Worm (Caenorhabditis elegans) whole organism, mixed stage, embryonic: Measurements from ENCODE around the gene srd-5.
A peak's percentile ranks its signal among the peaks of the same experiment; 100 is the strongest.

Source experiments
- M03D4.4 ChIP-seq: sonication (generic microtip); optimal IDR thresholded peaks from 2 replicates; lab custom pipeline; 2017; ENCODE audit warnings: mild to moderate bottlenecking, missing genetic modification characterization, missing compliant biosample characterization
- bed-3 ChIP-seq: fragments of 200-800 bp; sonication (Bioruptor generic); optimal IDR thresholded peaks from 3 replicates; lab custom pipeline; 2018; ENCODE audit warnings: mild to moderate bottlenecking, missing genetic modification characterization, moderate library complexity, missing compliant biosample characterization
- blmp-1 ChIP-seq: fragments of 150-350 bp; optimal IDR thresholded peaks from 2 replicates; lab custom pipeline; 2014; ENCODE audit warnings: missing biosample characterization, missing genetic modification characterization
- ceh-39 ChIP-seq: fragments of 150-350 bp; optimal IDR thresholded peaks from 2 replicates; lab custom pipeline; 2014; ENCODE audit warnings: missing biosample characterization, missing genetic modification characterization
- ceh-43 ChIP-seq: fragments of 200-800 bp; sonication (Bioruptor generic); optimal IDR thresholded peaks from 2 replicates; lab custom pipeline; 2018; ENCODE audit warnings: mild to moderate bottlenecking, missing genetic modification characterization, moderate library complexity, missing compliant biosample characterization
- ceh-83 ChIP-seq: fragments of 200-800 bp; sonication (Bioruptor generic); optimal IDR thresholded peaks from 2 replicates; lab custom pipeline; 2018; ENCODE audit warnings: mild to moderate bottlenecking, missing genetic modification characterization, missing compliant biosample characterization
- ces-1 ChIP-seq: fragments of 150-350 bp; optimal IDR thresholded peaks from 2 replicates; lab custom pipeline; 2014; ENCODE audit warnings: missing biosample characterization, missing genetic modification reagents, missing genetic modification characterization
- cnd-1 ChIP-seq: fragments of 200-800 bp; sonication (Bioruptor generic); optimal IDR thresholded peaks from 2 replicates; lab custom pipeline; 2018; ENCODE audit warnings: mild to moderate bottlenecking, missing genetic modification characterization, missing compliant biosample characterization
- drap-1 ChIP-seq: fragments of 200-800 bp; sonication (Bioruptor generic); optimal IDR thresholded peaks from 3 replicates; lab custom pipeline; 2018; ENCODE audit warnings: mild to moderate bottlenecking, missing genetic modification characterization, missing compliant biosample characterization
- elt-1 ChIP-seq: sonication (generic microtip); optimal IDR thresholded peaks from 2 replicates; lab custom pipeline; 2017; ENCODE audit warnings: missing genetic modification characterization, mild to moderate bottlenecking, missing compliant biosample characterization, antibody characterized with exemption, moderate library complexity, borderline replicate concordance; ENCODE audit not compliant: insufficient read depth
- elt-3 ChIP-seq: fragments of 150-350 bp; optimal IDR thresholded peaks from 2 replicates; lab custom pipeline; 2014; ENCODE audit warnings: missing biosample characterization, missing genetic modification characterization
- flh-1 ChIP-seq: fragments of 200-800 bp; sonication (Bioruptor generic); optimal IDR thresholded peaks from 2 replicates; lab custom pipeline; 2018; ENCODE audit warnings: mild to moderate bottlenecking, missing genetic modification characterization, moderate library complexity, missing compliant biosample characterization
- ham-2 ChIP-seq: fragments of 200-800 bp; sonication (Bioruptor generic); optimal IDR thresholded peaks from 2 replicates; lab custom pipeline; 2018; ENCODE audit warnings: mild to moderate bottlenecking, missing genetic modification characterization, missing compliant biosample characterization
- hlh-1 ChIP-seq: fragments of 150-350 bp; optimal IDR thresholded peaks from 2 replicates; lab custom pipeline; 2014; ENCODE audit warnings: missing biosample characterization, missing genetic modification reagents, missing genetic modification characterization
- lin-13 ChIP-seq: fragments of 150-350 bp; optimal IDR thresholded peaks from 2 replicates; lab custom pipeline; 2014; ENCODE audit warnings: missing biosample characterization, missing genetic modification characterization
- lsy-2 ChIP-seq: fragments of 150-350 bp; optimal IDR thresholded peaks from 2 replicates; lab custom pipeline; 2014; ENCODE audit warnings: missing biosample characterization, missing genetic modification characterization
- mab-5 ChIP-seq: fragments of 150-350 bp; optimal IDR thresholded peaks from 2 replicates; lab custom pipeline; 2014; ENCODE audit warnings: missing biosample characterization, missing genetic modification characterization
- nhr-12 ChIP-seq: fragments of 150-350 bp; optimal IDR thresholded peaks from 2 replicates; lab custom pipeline; 2014; ENCODE audit warnings: missing biosample characterization, missing genetic modification characterization
- nhr-237 ChIP-seq: fragments of 150-350 bp; optimal IDR thresholded peaks from 2 replicates; lab custom pipeline; 2014; ENCODE audit warnings: missing biosample characterization, missing genetic modification characterization
- nhr-28 ChIP-seq: fragments of 150-350 bp; optimal IDR thresholded peaks from 2 replicates; lab custom pipeline; 2014; ENCODE audit warnings: missing biosample characterization, missing genetic modification characterization
- nhr-76 ChIP-seq: sonication (generic microtip); optimal IDR thresholded peaks from 2 replicates; lab custom pipeline; 2017; ENCODE audit warnings: missing biosample characterization, missing genetic modification characterization
- pha-4 ChIP-seq: fragments of 150-350 bp; optimal IDR thresholded peaks from 2 replicates; lab custom pipeline; 2018; ENCODE audit warnings: missing biosample characterization, missing genetic modification reagents, missing genetic modification characterization
- snpc-4 ChIP-seq: fragments of 150-350 bp; optimal IDR thresholded peaks from 2 replicates; lab custom pipeline; 2014; ENCODE audit warnings: missing biosample characterization, missing genetic modification characterization
- unc-120 ChIP-seq: sonication (generic microtip); optimal IDR thresholded peaks from 2 replicates; lab custom pipeline; 2017; ENCODE audit warnings: missing genetic modification characterization, missing compliant biosample characterization; ENCODE audit not compliant: poor library complexity, severe bottlenecking
- unc-39 ChIP-seq: fragments of 150-350 bp; optimal IDR thresholded peaks from 2 replicates; lab custom pipeline; 2014; ENCODE audit warnings: missing biosample characterization, missing genetic modification characterization
- unc-62 ChIP-seq: fragments of 150-350 bp; optimal IDR thresholded peaks from 2 replicates; lab custom pipeline; 2014; ENCODE audit warnings: missing biosample characterization, missing genetic modification reagents, missing genetic modification characterization
- zip-8 ChIP-seq: fragments of 150-350 bp; optimal IDR thresholded peaks from 2 replicates; lab custom pipeline; 2014; ENCODE audit warnings: missing biosample characterization, missing genetic modification characterization
- ztf-11 ChIP-seq: fragments of 150-350 bp; optimal IDR thresholded peaks from 2 replicates; lab custom pipeline; 2014; ENCODE audit warnings: missing biosample characterization, missing genetic modification characterization

The srd-5 gene

DNA sequence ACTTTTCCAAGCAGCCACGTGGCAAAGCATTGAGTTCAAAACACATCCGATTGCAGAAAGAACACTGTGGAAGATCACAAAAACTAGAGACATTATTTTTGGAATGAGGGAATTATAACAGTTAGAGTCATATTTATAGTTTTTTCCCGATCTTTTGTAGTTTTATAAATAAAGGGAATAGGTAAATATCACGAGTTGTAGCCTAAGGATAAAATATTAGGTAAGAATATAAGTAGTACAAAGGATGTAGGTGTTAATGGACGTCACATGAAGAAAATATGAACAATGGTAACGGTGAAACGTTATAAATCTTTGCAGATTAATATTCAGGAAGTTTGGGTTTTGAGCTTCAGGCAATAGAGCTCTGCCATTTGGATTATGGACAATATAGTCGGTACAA lies at the start of gene srd-5:
Gene srd-5, minus strand, starts transcription at position 101 of the 400 bp plus-strand sequence.
- TF ChIP-seq ham-2 (GFP tag; lab: Kevin White, UChicago), result no peak
- no peak for TF ChIP-seq cnd-1 (tag; lab: Kevin White, UChicago)
- no peak for TF ChIP-seq elt-3 (tag; lab: Kevin White, UChicago)
- TF ChIP-seq ceh-39 (tag; lab: Kevin White, UChicago), result no peak
- TF ChIP-seq elt-1 (tag; lab: Kevin White, UChicago), result no peak
- no peak for TF ChIP-seq ceh-43 (GFP tag; lab: Kevin White, UChicago)
- TF ChIP-seq lin-13 (tag; lab: Kevin White, UChicago), result no peak
- no peak for TF ChIP-seq pha-4
- no peak for TF ChIP-seq snpc-4 (tag; lab: Kevin White, UChicago)
- TF ChIP-seq M03D4.4, result no peak
- no peak for TF ChIP-seq nhr-76 (tag; lab: Kevin White, UChicago)
- TF ChIP-seq nhr-237 (tag; lab: Kevin White, UChicago), result no peak
- TF ChIP-seq flh-1 (GFP tag; lab: Kevin White, UChicago), result no peak
- no peak for TF ChIP-seq nhr-12
- no peak for TF ChIP-seq mab-5 (tag; lab: Kevin White, UChicago)
- TF ChIP-seq bed-3 (GFP tag; lab: Kevin White, UChicago), result no peak

DNA sequence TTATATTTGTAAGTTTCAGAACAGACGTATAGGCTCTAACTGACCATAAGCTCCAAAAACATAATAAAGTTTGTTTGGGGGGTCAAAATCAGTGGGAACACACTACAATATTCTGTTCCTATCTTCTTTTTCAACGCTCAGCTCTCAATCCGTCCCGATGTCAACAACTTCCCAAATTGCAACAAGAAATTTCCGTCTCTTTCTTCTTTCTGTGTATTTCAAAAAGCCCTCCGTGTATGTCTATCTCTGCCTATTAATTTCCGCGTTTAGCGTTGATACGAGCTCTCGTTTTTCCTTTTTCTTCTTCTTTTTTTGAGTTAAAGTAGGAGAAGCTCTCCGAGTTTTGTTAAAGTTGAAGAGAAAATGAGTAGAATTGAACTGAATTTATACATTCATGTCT lies 49.3 kb upstream of the srd-5 start:
- peak; percentile 19 for TF ChIP-seq ces-1 (GFP tag; lab: Kevin White, UChicago)
- TF ChIP-seq ceh-83 (GFP tag; lab: Kevin White, UChicago), result no peak
- no peak for TF ChIP-seq hlh-1 (tag; lab: Kevin White, UChicago)
- TF ChIP-seq nhr-28 (tag; lab: Kevin White, UChicago), result no peak
- TF ChIP-seq lin-13 (tag; lab: Kevin White, UChicago), result no peak
- TF ChIP-seq, all 35 proteins: peak for 1

DNA sequence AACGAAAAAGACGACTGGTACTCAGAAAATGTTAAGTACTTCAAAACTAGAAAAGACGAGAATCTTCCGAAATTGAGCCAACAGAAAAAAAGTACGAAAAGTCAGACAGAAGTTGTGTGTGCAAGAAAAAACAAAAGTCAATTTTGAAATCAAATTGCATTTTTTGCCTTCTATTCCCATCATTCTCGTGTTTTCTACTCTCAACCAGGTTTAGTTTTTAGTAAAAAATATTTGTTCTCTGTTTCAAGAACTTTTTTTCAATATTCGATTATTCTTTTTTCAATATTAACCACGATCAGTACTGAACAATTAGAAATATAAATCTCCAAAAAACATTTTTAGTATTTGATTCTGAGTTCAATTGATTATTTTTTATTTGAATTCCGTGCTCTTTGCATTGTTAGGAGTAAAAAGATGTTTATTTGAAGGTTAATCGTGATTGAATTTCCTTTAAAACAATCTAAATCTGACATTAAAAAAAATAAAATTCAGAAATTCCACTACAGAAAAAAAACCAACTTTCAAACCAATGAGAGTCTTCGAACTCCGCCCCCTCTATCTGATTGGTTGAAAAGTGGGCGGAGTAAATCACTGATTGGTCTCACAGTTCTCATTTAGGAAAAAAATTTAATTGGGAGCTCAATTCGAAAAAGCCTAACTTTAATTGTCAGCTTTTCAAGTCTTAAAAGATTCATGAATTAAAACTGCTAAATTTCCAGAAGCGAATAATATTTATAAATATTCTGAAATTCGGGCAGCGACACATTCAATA lies 41.2 kb upstream of the srd-5 start:
- no peak for TF ChIP-seq snpc-4 (tag; lab: Kevin White, UChicago)

- TF ChIP-seq elt-1 (tag; lab: Kevin White, UChicago), result no peak
- no peak for TF ChIP-seq bed-3 (GFP tag; lab: Kevin White, UChicago)
- no peak for TF ChIP-seq zip-8 (tag; lab: Kevin White, UChicago)
- TF ChIP-seq ces-1 (GFP tag; lab: Kevin White, UChicago), result no peak
- no peak for TF ChIP-seq nhr-76 (tag; lab: Kevin White, UChicago)
- TF ChIP-seq lsy-2 (tag; lab: Kevin White, UChicago), result no peak
- no peak for TF ChIP-seq mab-5 (tag; lab: Kevin White, UChicago)
- no peak for TF ChIP-seq flh-1 (GFP tag; lab: Kevin White, UChicago)
- no peak for TF ChIP-seq nhr-237 (tag; lab: Kevin White, UChicago)
- no peak for TF ChIP-seq ztf-11 (tag; lab: Kevin White, UChicago)
- TF ChIP-seq unc-62 (GFP tag; lab: Kevin White, UChicago), result no peak
- TF ChIP-seq elt-3 (tag; lab: Kevin White, UChicago), result no peak
- TF ChIP-seq nhr-28 (tag; lab: Kevin White, UChicago), result no peak
- no peak for TF ChIP-seq cnd-1 (tag; lab: Kevin White, UChicago)
- TF ChIP-seq unc-120 (tag; lab: Kevin White, UChicago), result no peak
- TF ChIP-seq drap-1, result no peak
Measured at ce11 chrIV:5708796-5709195, 34.5 kb upstream of the srd-5 start, which contains the start of gene C55C3.1. C55C3.1 (plus strand) TSS chrIV:5709096.

ce11 chrIV:5706603-5707002 lies 32.3 kb upstream of the srd-5 start:
- TF ChIP-seq cnd-1 (tag; lab: Kevin White, UChicago) (no peak), ham-2 (GFP tag; lab: Kevin White, UChicago) (no peak), blmp-1 (tag; lab: Kevin White, UChicago) (no peak), elt-1 (tag; lab: Kevin White, UChicago) (peak; percentile 15), nhr-237 (tag; lab: Kevin White, UChicago) (no peak)

DNA sequence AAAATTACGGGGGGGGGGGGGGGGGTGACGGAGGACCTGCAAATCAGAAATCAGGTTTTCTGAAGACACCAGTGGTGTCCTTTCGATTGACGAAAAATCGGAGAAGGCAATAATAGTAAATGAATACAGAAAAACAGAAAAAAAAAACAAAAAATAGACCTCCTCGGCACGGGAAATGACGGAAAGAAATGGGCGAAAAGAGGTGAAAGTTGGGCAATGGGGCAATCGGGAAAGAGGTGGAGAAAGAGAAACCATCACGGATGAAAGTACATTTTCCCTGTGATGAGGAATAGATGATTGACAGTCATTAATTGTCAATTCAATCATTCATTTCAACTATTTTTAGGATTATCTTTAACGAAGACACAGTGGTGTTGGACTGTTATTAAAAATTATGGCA lies 29.6 kb upstream of the srd-5 start:
- TF ChIP-seq ces-1 (GFP tag; lab: Kevin White, UChicago), result no peak
- no peak for TF ChIP-seq mab-5 (tag; lab: Kevin White, UChicago)
- TF ChIP-seq blmp-1 (tag; lab: Kevin White, UChicago), result peak; percentile 67
- no peak for TF ChIP-seq unc-39 (tag; lab: Kevin White, UChicago)
